Worm (Caenorhabditis elegans): ENCODE measurements around the gene taf-11.1.

Gene taf-11.1

ce11 chrX:4268396-4268795, 13.4 kb downstream of the taf-11.1 start:
- TF ChIP-seq egl-5 (tag; optimal IDR thresholded peaks at IDR 0.05) (no peak), nfya-1 (tag; optimal IDR thresholded peaks at IDR 0.05; ENCODE audit: insufficient read depth) (peak; percentile 12), fos-1 (tag; optimal IDR thresholded peaks at IDR 0.05) (no peak), eor-1 (tag; optimal IDR thresholded peaks at IDR 0.05) (no peak), elt-2 (tag; optimal IDR thresholded peaks at IDR 0.05) (peak; percentile 57), aly-2 (tag; optimal IDR thresholded peaks at IDR 0.05) (no peak), lin-15B (tag; optimal IDR thresholded peaks at IDR 0.05) (no peak), pqm-1 (tag; optimal IDR thresholded peaks at IDR 0.05) (peak; percentile 80), ama-1 (optimal IDR thresholded peaks at IDR 0.05) (no peak)

- TF ChIP-seq nhr-11 (tag; optimal IDR thresholded peaks at IDR 0.05) (no peak), fkh-10 (GFP tag; optimal IDR thresholded peaks at IDR 0.05) (no peak)
These were observed 18.6 kb downstream of the taf-11.1 start, which contains the start of gene C52B9.10 for ce11 chrX:4273614-4274013. TSS of gene C52B9.10 (plus strand) at chrX:4273914.

- no peak for TF ChIP-seq nhr-28 (tag; optimal IDR thresholded peaks at IDR 0.05)
- no peak for TF ChIP-seq lsy-12 (tag; optimal IDR thresholded peaks at IDR 0.05)
- no peak for TF ChIP-seq ama-1 (optimal IDR thresholded peaks at IDR 0.05)
- no peak for TF ChIP-seq unc-62 (GFP tag; optimal IDR thresholded peaks at IDR 0.05)
- TF ChIP-seq daf-12 (tag; optimal IDR thresholded peaks at IDR 0.05), result no peak
- no peak for TF ChIP-seq skn-1 (tag; optimal IDR thresholded peaks at IDR 0.05)
- no peak for TF ChIP-seq hmg-11 (tag; optimal IDR thresholded peaks at IDR 0.05)
- no peak for TF ChIP-seq egl-5 (tag; optimal IDR thresholded peaks at IDR 0.05)
- no peak for TF ChIP-seq egl-27 (tag; optimal IDR thresholded peaks at IDR 0.05)
- no peak for TF ChIP-seq nhr-11 (tag; optimal IDR thresholded peaks at IDR 0.05)
- no peak for TF ChIP-seq ztf-11 (tag; optimal IDR thresholded peaks at IDR 0.05)
- no peak for TF ChIP-seq fkh-10 (GFP tag; optimal IDR thresholded peaks at IDR 0.05)
- no peak for TF ChIP-seq eor-1 (tag; optimal IDR thresholded peaks at IDR 0.05)
- TF ChIP-seq R02D3.7 (tag; optimal IDR thresholded peaks at IDR 0.05), result no peak
- TF ChIP-seq mdl-1 (tag; optimal IDR thresholded peaks at IDR 0.05), result no peak
- no peak for TF ChIP-seq zag-1 (tag; optimal IDR thresholded peaks at IDR 0.05)
- no peak for TF ChIP-seq ztf-4 (tag; optimal IDR thresholded peaks at IDR 0.05)
These were observed 19.1 kb downstream of the taf-11.1 start, which contains the start of gene mec-18 for ce11 chrX:4274116-4274515. TSS of gene mec-18 (minus strand) at chrX:4274216.

ce11 chrX:4279294-4279782, 24.4 kb downstream of the taf-11.1 start, which contains the start of the genes twk-28 and ets-9:
TSS of gene twk-28 (minus strand) at chrX:4279344.
TSS of gene ets-9 (plus strand) at chrX:4279703.
- TF ChIP-seq ceh-9 (tag; optimal IDR thresholded peaks at IDR 0.05), result no peak
- no peak for TF ChIP-seq zag-1 (tag; optimal IDR thresholded peaks at IDR 0.05)
- no peak for TF ChIP-seq nhr-77 (tag; optimal IDR thresholded peaks at IDR 0.05)
- no peak for TF ChIP-seq hmg-11 (tag; optimal IDR thresholded peaks at IDR 0.05)
- TF ChIP-seq nhr-25 (tag; optimal IDR thresholded peaks at IDR 0.05), result no peak
- no peak for TF ChIP-seq snpc-4 (tag; optimal IDR thresholded peaks at IDR 0.05)
- TF ChIP-seq lin-39 (tag; optimal IDR thresholded peaks at IDR 0.05), result no peak
- no peak for TF ChIP-seq mml-1 (tag; optimal IDR thresholded peaks at IDR 0.05)
- no peak for TF ChIP-seq elt-2 (tag; optimal IDR thresholded peaks at IDR 0.05)
- TF ChIP-seq ceh-16 (tag; optimal IDR thresholded peaks at IDR 0.05), result no peak
- TF ChIP-seq R02D3.7 (tag; optimal IDR thresholded peaks at IDR 0.05), result no peak
- no peak for TF ChIP-seq nhr-11 (tag; optimal IDR thresholded peaks at IDR 0.05)
- no peak for TF ChIP-seq fkh-2 (tag; optimal IDR thresholded peaks at IDR 0.05)
- no peak for TF ChIP-seq elt-3 (tag; optimal IDR thresholded peaks at IDR 0.05)
- TF ChIP-seq fkh-10 (GFP tag; optimal IDR thresholded peaks at IDR 0.05), result no peak
- TF ChIP-seq ztf-4 (tag; optimal IDR thresholded peaks at IDR 0.05), result no peak
- TF ChIP-seq elt-1 (tag; optimal IDR thresholded peaks at IDR 0.05), result no peak

- TF ChIP-seq elt-2 (tag; optimal IDR thresholded peaks at IDR 0.05), result peak; percentile 68
- peak; percentile 57 for TF ChIP-seq pha-4 (tag; optimal IDR thresholded peaks at IDR 0.05)
- no peak for TF ChIP-seq R02D3.7 (tag; optimal IDR thresholded peaks at IDR 0.05)
- TF ChIP-seq nhr-67 (tag; optimal IDR thresholded peaks at IDR 0.05), result no peak
- TF ChIP-seq pqm-1 (tag; optimal IDR thresholded peaks at IDR 0.05), result peak; percentile 82
- no peak for TF ChIP-seq nhr-77 (tag; optimal IDR thresholded peaks at IDR 0.05)
These were observed 27.4 kb downstream of the taf-11.1 start, which contains the start of gene C52B9.19 for ce11 chrX:4282380-4282779. TSS of gene C52B9.19 (plus strand) at chrX:4282555.
